Worm (Caenorhabditis elegans): ENCODE data around the gene cfap-36.

ce11 chrV:189436-189835 lies 17.4 kb upstream of the cfap-36 start:
- TF ChIP-seq lsy-27 (tag; optimal IDR thresholded peaks at IDR 0.05; ENCODE audit: borderline replicate concordance, insufficient read depth) (no peak), cebp-1 (GFP tag; IDR thresholded peaks at IDR 0.05) (no peak), cebp-1 (tag; optimal IDR thresholded peaks at IDR 0.05) (no peak)
